Fruit fly (Drosophila melanogaster) whole organism, embryonic: ENCODE results near the gene CG31189.

Source experiments
- Blimp-1 ChIP-seq: fragments of 200-800 bp; sonication (Bioruptor generic); optimal IDR thresholded peaks from 3 replicates; lab custom pipeline; 2018; ENCODE audit warnings: missing biosample characterization, missing genetic modification characterization, mild to moderate bottlenecking, moderate library complexity, missing genetic modification reagents
- CG10209 ChIP-seq: fragments of 200-800 bp; sonication (Bioruptor generic); optimal IDR thresholded peaks from 3 replicates; lab custom pipeline; 2017; ENCODE audit warnings: missing biosample characterization, mild to moderate bottlenecking, missing genetic modification characterization, missing genetic modification reagents
- CG10366 ChIP-seq: fragments of 200-800 bp; sonication (Bioruptor generic); IDR thresholded peaks from 2 replicates; pipeline ENCODE4 v1.3.6; 2022; ENCODE audit warnings: missing biosample characterization, missing genetic modification characterization
- CG12391 ChIP-seq: fragments of 200-800 bp; sonication (Bioruptor generic); optimal IDR thresholded peaks from 3 replicates; lab custom pipeline; 2018; ENCODE audit warnings: missing biosample characterization, mild to moderate bottlenecking, missing genetic modification characterization, moderate library complexity
- CG14014 ChIP-seq: fragments of 200-800 bp; sonication (Bioruptor generic); IDR thresholded peaks from 2 replicates; pipeline ENCODE4 v1.3.6; 2022; ENCODE audit warnings: missing biosample characterization, missing genetic modification characterization
- CG14860 ChIP-seq: fragments of 200-800 bp; sonication (Bioruptor generic); IDR thresholded peaks from 3 replicates; pipeline ENCODE4 v1.3.6; 2022; ENCODE audit warnings: missing biosample characterization, missing genetic modification characterization; ENCODE audit not compliant: partially characterized antibody
- CG15479 ChIP-seq: fragments of 200-800 bp; sonication (Bioruptor generic); optimal IDR thresholded peaks from 3 replicates; lab custom pipeline; 2019; ENCODE audit warnings: missing biosample characterization, mild to moderate bottlenecking, missing genetic modification characterization, moderate library complexity
- CG15514 ChIP-seq: fragments of 200-800 bp; sonication (Bioruptor generic); optimal IDR thresholded peaks from 3 replicates; lab custom pipeline; 2017; ENCODE audit warnings: missing biosample characterization, missing genetic modification characterization, mild to moderate bottlenecking, moderate library complexity, missing genetic modification reagents
- CG16813 ChIP-seq: fragments of 200-800 bp; sonication (Bioruptor generic); IDR thresholded peaks from 3 replicates; pipeline ENCODE4 v1.3.6; 2022; ENCODE audit warnings: missing biosample characterization, missing genetic modification characterization; ENCODE audit not compliant: partially characterized antibody
- CG17568 ChIP-seq: fragments of 200-800 bp; sonication (Bioruptor generic); optimal IDR thresholded peaks from 2 replicates; lab custom pipeline; 2018; ENCODE audit warnings: missing biosample characterization, mild to moderate bottlenecking, missing genetic modification characterization, moderate library complexity
- CG17612 ChIP-seq: fragments of 200-800 bp; sonication (Bioruptor generic); IDR thresholded peaks from 2 replicates; pipeline ENCODE4 v1.3.6; 2022; ENCODE audit warnings: missing biosample characterization, missing genetic modification characterization
- CG17829 ChIP-seq: fragments of 200-800 bp; optimal IDR thresholded peaks from 2 replicates; lab custom pipeline; 2019; ENCODE audit warnings: missing biosample characterization, mild to moderate bottlenecking, missing genetic modification characterization, moderate library complexity
- CG18011 ChIP-seq: fragments of 200-800 bp; sonication (Bioruptor generic); optimal IDR thresholded peaks from 2 replicates; lab custom pipeline; 2017; ENCODE audit warnings: missing biosample characterization, missing genetic modification characterization, mild to moderate bottlenecking, moderate library complexity, missing genotype
- CG18262 ChIP-seq: fragments of 200-800 bp; optimal IDR thresholded peaks from 3 replicates; lab custom pipeline; 2019; ENCODE audit warnings: missing biosample characterization, mild to moderate bottlenecking, missing genetic modification characterization, moderate library complexity
- CG2116 ChIP-seq: fragments of 200-800 bp; sonication (Bioruptor generic); optimal IDR thresholded peaks from 3 replicates; lab custom pipeline; 2018; ENCODE audit warnings: missing biosample characterization, mild to moderate bottlenecking, missing genetic modification characterization
- CG2120 ChIP-seq: fragments of 200-800 bp; sonication (Bioruptor generic); optimal IDR thresholded peaks from 3 replicates; lab custom pipeline; 2016; ENCODE audit warnings: missing biosample characterization, missing genetic modification characterization
- CG2712 ChIP-seq: fragments of 200-800 bp; optimal IDR thresholded peaks from 3 replicates; lab custom pipeline; 2019; ENCODE audit warnings: missing biosample characterization, mild to moderate bottlenecking, missing genetic modification characterization, moderate library complexity
- CG2889 ChIP-seq: fragments of 200-800 bp; sonication (Bioruptor generic); IDR thresholded peaks from 3 replicates; pipeline ENCODE4 v1.3.6; 2022; ENCODE audit warnings: missing biosample characterization, missing genetic modification characterization
- CG32767 ChIP-seq: fragments of 200-800 bp; sonication (Bioruptor generic); IDR thresholded peaks from 2 replicates; pipeline ENCODE4 v1.3.6; 2022; ENCODE audit warnings: missing biosample characterization, missing genetic modification characterization
- CG3847 ChIP-seq: fragments of 200-800 bp; sonication (Bioruptor generic); IDR thresholded peaks from 2 replicates; pipeline ENCODE4 v1.3.6; 2022; ENCODE audit warnings: missing biosample characterization, missing genetic modification characterization
- CG5245 ChIP-seq: fragments of 200-800 bp; sonication (Bioruptor generic); optimal IDR thresholded peaks from 3 replicates; lab custom pipeline; 2016; ENCODE audit warnings: missing biosample characterization, missing genetic modification characterization
- CG5953 ChIP-seq: fragments of 200-800 bp; sonication (Bioruptor generic); IDR thresholded peaks from 2 replicates; pipeline ENCODE4 v1.3.6; 2022; ENCODE audit warnings: missing biosample characterization, missing genetic modification characterization
- CG9609 ChIP-seq: fragments of 200-800 bp; sonication (Bioruptor generic); optimal IDR thresholded peaks from 3 replicates; lab custom pipeline; 2016; ENCODE audit warnings: missing biosample characterization, missing genetic modification characterization
- CG9932 ChIP-seq: fragments of 200-800 bp; sonication (Bioruptor generic); IDR thresholded peaks from 2 replicates; pipeline ENCODE4 v1.3.6; 2022; ENCODE audit warnings: missing biosample characterization, missing genetic modification characterization
- Dfd ChIP-seq, 2 experiments: fragments of >200 bp; optimal IDR thresholded peaks; 2 replicates each; lab custom pipeline; 2017; ENCODE audit warnings: missing biosample characterization in 2 of 2, missing genetic modification characterization in 2 of 2
- Dip2 ChIP-seq: fragments of 200-800 bp; sonication (Bioruptor generic); IDR thresholded peaks from 2 replicates; pipeline ENCODE4 v1.3.6; 2022; ENCODE audit warnings: missing biosample characterization, missing genetic modification characterization
- E2f1 ChIP-seq: fragments of 200-800 bp; sonication (Bioruptor generic); IDR thresholded peaks from 2 replicates; pipeline ENCODE4 v1.3.6; 2022; ENCODE audit warnings: missing biosample characterization, missing genetic modification characterization
- HLH54F ChIP-seq: fragments of 200-800 bp; sonication (Bioruptor generic); optimal IDR thresholded peaks from 3 replicates; lab custom pipeline; 2016; ENCODE audit warnings: missing biosample characterization, missing genetic modification characterization
- Hr3 ChIP-seq: fragments of 200-800 bp; sonication (Bioruptor generic); optimal IDR thresholded peaks from 3 replicates; lab custom pipeline; 2016; ENCODE audit warnings: missing biosample characterization, missing genetic modification characterization
- Med ChIP-seq: fragments of 200-800 bp; sonication (Bioruptor generic); peaks from one replicate; lab custom pipeline; 2016; ENCODE audit warnings: missing biosample characterization, missing genetic modification characterization, mild to moderate bottlenecking, inconsistent platforms, moderate library complexity
- NK7.1 ChIP-seq: fragments of 200-800 bp; sonication (Bioruptor generic); optimal IDR thresholded peaks from 3 replicates; lab custom pipeline; 2016; ENCODE audit warnings: missing biosample characterization, missing genetic modification characterization
- Nf-YB ChIP-seq: fragments of 200-800 bp; sonication (Bioruptor generic); optimal IDR thresholded peaks from 3 replicates; lab custom pipeline; 2019; ENCODE audit warnings: missing biosample characterization, mild to moderate bottlenecking, missing genetic modification characterization, moderate library complexity
- NfI ChIP-seq: fragments of 200-800 bp; sonication (Bioruptor generic); optimal IDR thresholded peaks from 3 replicates; lab custom pipeline; 2018; ENCODE audit warnings: missing biosample characterization, mild to moderate bottlenecking, missing genetic modification characterization, moderate library complexity
- Ssrp ChIP-seq: fragments of 200-800 bp; sonication (Bioruptor generic); optimal IDR thresholded peaks from 2 replicates; lab custom pipeline; 2018; ENCODE audit warnings: missing biosample characterization, mild to moderate bottlenecking, missing genetic modification characterization, moderate library complexity
- Vsx1 ChIP-seq: fragments of 200-800 bp; sonication (Bioruptor generic); optimal IDR thresholded peaks from 2 replicates; lab custom pipeline; 2017; ENCODE audit warnings: missing biosample characterization, mild to moderate bottlenecking, missing genetic modification characterization, missing genetic modification reagents
- ab ChIP-seq: fragments of 200-800 bp; sonication (Bioruptor generic); optimal IDR thresholded peaks from 2 replicates; lab custom pipeline; 2016; ENCODE audit warnings: missing biosample characterization, missing genetic modification characterization
- bsh ChIP-seq, 2 experiments: fragments of 200-800 bp; sonication (Bioruptor generic); optimal IDR thresholded peaks; 2 replicates each; lab custom pipeline; 2017 to 2018; ENCODE audit warnings: mild to moderate bottlenecking in 2 of 2, missing biosample characterization in 2 of 2, missing genetic modification characterization in 2 of 2, moderate library complexity in 1 of 2
- crp ChIP-seq, 2 experiments: fragments of 200-800 bp; sonication (Bioruptor generic); optimal IDR thresholded peaks; 2 replicates in 1 of 2; 3 replicates in 1 of 2; lab custom pipeline; 2017; ENCODE audit warnings: missing biosample characterization in 2 of 2, missing genetic modification characterization in 2 of 2, mild to moderate bottlenecking in 1 of 2, moderate library complexity in 1 of 2
- dpn ChIP-seq, 2 experiments: fragments of 200-800 bp; sonication (Bioruptor generic); optimal IDR thresholded peaks; 3 replicates each; lab custom pipeline; 2016; ENCODE audit warnings: missing biosample characterization in 2 of 2, missing genetic modification characterization in 2 of 2
- esg ChIP-seq: fragments of 200-800 bp; sonication (Bioruptor generic); conservative IDR thresholded peaks from 2 replicates; pipeline ENCODE4 v1.3.6; 2022; ENCODE audit warnings: missing biosample characterization, missing genetic modification characterization
- gem ChIP-seq: fragments of 200-800 bp; sonication (Bioruptor generic); optimal IDR thresholded peaks from 2 replicates; lab custom pipeline; 2019; ENCODE audit warnings: missing biosample characterization, mild to moderate bottlenecking, missing genetic modification characterization, moderate library complexity
- grau ChIP-seq: fragments of 200-800 bp; optimal IDR thresholded peaks from 3 replicates; lab custom pipeline; 2019; ENCODE audit warnings: missing biosample characterization, mild to moderate bottlenecking, missing genetic modification characterization, moderate library complexity
- ham ChIP-seq: fragments of 200-800 bp; sonication (Bioruptor generic); IDR thresholded peaks from 2 replicates; pipeline ENCODE4 v1.3.6; 2022; ENCODE audit warnings: missing biosample characterization, missing genetic modification characterization
- nau ChIP-seq: fragments of 200-800 bp; sonication (Bioruptor generic); optimal IDR thresholded peaks from 3 replicates; lab custom pipeline; 2017; ENCODE audit warnings: missing biosample characterization, mild to moderate bottlenecking, missing genetic modification characterization, missing genetic modification reagents
- pan ChIP-seq, 4 experiments: fragments of >200 bp in 3 of 4; fragments of 200-800 bp in 1 of 4; sonication (Bioruptor generic) in 1 of 4; optimal IDR thresholded peaks in 3 of 4; IDR thresholded peaks in 1 of 4; 2 replicates each; pipeline versions ENCODE4 v1.3.6 to Lab custom; 2017 to 2022; ENCODE audit warnings: missing biosample characterization in 2 of 4, missing genetic modification characterization in 2 of 4, mixed read lengths in 1 of 4
- stwl ChIP-seq: fragments of 200-800 bp; sonication (Bioruptor generic); optimal IDR thresholded peaks from 3 replicates; lab custom pipeline; 2018; ENCODE audit warnings: missing biosample characterization, mild to moderate bottlenecking, missing genetic modification characterization, moderate library complexity
- vnd ChIP-seq: fragments of 200-800 bp; sonication (Bioruptor generic); IDR thresholded peaks from 3 replicates; pipeline ENCODE4 v1.3.6; 2022; ENCODE audit warnings: missing biosample characterization, missing genetic modification characterization; ENCODE audit not compliant: partially characterized antibody
- vvl ChIP-seq: fragments of 200-800 bp; sonication (Bioruptor generic); IDR thresholded peaks from 2 replicates; pipeline ENCODE4 v1.3.6; 2022; ENCODE audit warnings: missing biosample characterization, missing genetic modification characterization

Gene CG31189

DNA sequence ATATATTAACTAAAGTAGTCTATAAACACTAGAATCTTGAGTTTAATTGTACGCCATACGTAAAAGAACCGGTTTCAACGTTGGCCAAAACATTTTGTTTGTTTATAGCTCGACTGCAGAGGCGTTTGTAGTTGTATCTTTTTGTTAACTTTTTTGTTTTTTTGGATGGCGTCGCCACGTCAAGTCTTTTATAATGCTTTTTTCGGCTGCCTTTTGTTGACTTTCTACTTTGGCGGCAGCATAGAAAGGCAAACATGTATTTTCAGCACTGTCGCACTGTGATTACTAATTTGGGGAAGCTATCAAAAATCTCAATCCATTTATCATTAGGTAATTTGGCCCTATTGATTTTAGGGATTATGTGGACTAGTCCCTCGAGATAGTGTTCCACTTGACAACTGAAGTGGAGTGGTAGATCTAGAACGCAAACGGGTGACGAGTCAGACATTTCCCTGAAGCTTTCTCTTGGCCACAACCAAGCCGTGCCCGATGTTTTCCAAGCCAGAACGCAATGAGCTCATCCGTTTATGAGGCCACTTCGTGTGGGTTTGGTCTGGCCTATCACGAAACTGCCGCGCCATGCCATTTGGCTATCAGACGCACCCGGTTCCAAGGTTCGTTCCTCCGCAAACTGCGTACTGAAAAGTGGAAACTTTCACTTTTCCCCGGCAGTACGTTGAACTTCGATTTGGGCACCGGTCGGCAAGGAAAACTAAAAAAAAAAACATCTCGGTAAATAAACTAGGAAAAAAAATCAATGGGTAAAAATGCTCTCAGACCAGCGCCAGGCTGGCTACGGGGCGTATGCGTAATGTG lies 21.0 kb upstream of the CG31189 start (continued):
- TF ChIP-seq dpn (GFP tag; optimal IDR thresholded peaks at IDR 0.05; lab: Kevin White, UChicago) (no peak), pan (optimal IDR thresholded peaks at IDR 0.05; lab: Kevin White, UChicago) (no peak), pan (GFP tag; optimal IDR thresholded peaks at IDR 0.05 in 1 of 2, IDR thresholded peaks at IDR 0.05 in 1 of 2) (no peak), CG5245 (GFP tag; lab: Kevin White, UChicago) (no peak), CG2120 (no peak), CG17568 (GFP tag; lab: Kevin White, UChicago) (no peak), CG9932 (GFP tag; lab: Robert Waterston, UW) (0 out of 2 replicates have a peak, but pooled peaks have one; percentile 9), CG15479 (GFP tag; lab: Kevin White, UChicago) (no peak), CG15514 (GFP tag; lab: Kevin White, UChicago) (no peak), CG5953 (0 out of 2 replicates have a peak, but pooled peaks have one; percentile 16), nau (GFP tag; lab: Kevin White, UChicago) (no peak), bsh (GFP tag; optimal IDR thresholded peaks at IDR 0.05; lab: Kevin White, UChicago) (no peak), Blimp-1 (peak; percentile 93), Med (GFP tag; lab: Kevin White, UChicago) (peak; percentile 55), Dfd (GFP tag; optimal IDR thresholded peaks at IDR 0.05; lab: Kevin White, UChicago) (no peak), CG17612 (GFP tag; lab: Robert Waterston, UW) (no peak), CG32767 (GFP tag; lab: Robert Waterston, UW) (no peak), gem (no peak), CG10209 (GFP tag; lab: Kevin White, UChicago) (no peak), CG18011 (GFP tag; lab: Kevin White, UChicago) (no peak), grau (tag; lab: Kevin White, UChicago) (no peak), NK7.1 (GFP tag; lab: Kevin White, UChicago) (no peak), ab (GFP tag; lab: Kevin White, UChicago) (no peak), Hr3 (GFP tag; lab: Kevin White, UChicago) (no peak), NfI (GFP tag; lab: Kevin White, UChicago) (no peak), vnd (GFP tag; lab: Robert Waterston, UW) (no peak), CG14860 (GFP tag; lab: Robert Waterston, UW) (no peak), CG9609 (GFP tag; lab: Kevin White, UChicago) (no peak), Ssrp (tag; lab: Kevin White, UChicago) (no peak), CG3847 (GFP tag; lab: Robert Waterston, UW) (no peak), ham (GFP tag; lab: Robert Waterston, UW) (no peak), CG18262 (tag; lab: Kevin White, UChicago) (no peak), CG2116 (GFP tag; lab: Kevin White, UChicago) (no peak), vvl (GFP tag; lab: Robert Waterston, UW) (no peak), CG2889 (GFP tag; lab: Robert Waterston, UW) (no peak), CG14014 (GFP tag; lab: Robert Waterston, UW) (no peak), Vsx1 (GFP tag; lab: Kevin White, UChicago) (no peak), CG16813 (GFP tag; lab: Robert Waterston, UW) (no peak), crp (GFP tag; optimal IDR thresholded peaks at IDR 0.05; lab: Kevin White, UChicago) (no peak), HLH54F (GFP tag; lab: Kevin White, UChicago) (no peak), Dip2 (GFP tag; lab: Robert Waterston, UW) (no peak), E2f1 (GFP tag; lab: Robert Waterston, UW) (no peak), stwl (no peak), CG12391 (tag; lab: Kevin White, UChicago) (no peak), CG10366 (GFP tag; lab: Robert Waterston, UW) (no peak), Nf-YB (GFP tag; lab: Kevin White, UChicago) (no peak), esg (GFP tag; lab: Robert Waterston, UW) (no peak), CG2712 (tag; lab: Kevin White, UChicago) (no peak), CG17829 (tag; lab: Kevin White, UChicago) (no peak)
